Fruit fly (Drosophila melanogaster): ENCODE measurements around the gene CG34398.

- no peak for TF ChIP-seq Myc (optimal IDR thresholded peaks at IDR 0.05)
- no peak for TF ChIP-seq Sin3A (optimal IDR thresholded peaks at IDR 0.05)
- no peak for TF ChIP-seq h (optimal IDR thresholded peaks at IDR 0.05)
- no peak for TF ChIP-seq psq (optimal IDR thresholded peaks at IDR 0.05)
- TF ChIP-seq insv (optimal IDR thresholded peaks at IDR 0.05) = no peak
- TF ChIP-seq ttk (optimal IDR thresholded peaks at IDR 0.05) = no peak
These were observed 46.4 kb upstream of the CG34398 start for dm6 chr2L:8852235-8852634.
